Fruit fly (Drosophila melanogaster) S2 (cell line): ENCODE results near the gene Bsg.

Source experiments
- CG8478 ChIP-seq: fragments of >200 bp; optimal IDR thresholded peaks from 2 replicates; lab custom pipeline; 2018
- CTCF ChIP-seq, 2 experiments: fragments of >200 bp; optimal IDR thresholded peaks; 2 replicates each; lab custom pipeline; 2018

DNA sequence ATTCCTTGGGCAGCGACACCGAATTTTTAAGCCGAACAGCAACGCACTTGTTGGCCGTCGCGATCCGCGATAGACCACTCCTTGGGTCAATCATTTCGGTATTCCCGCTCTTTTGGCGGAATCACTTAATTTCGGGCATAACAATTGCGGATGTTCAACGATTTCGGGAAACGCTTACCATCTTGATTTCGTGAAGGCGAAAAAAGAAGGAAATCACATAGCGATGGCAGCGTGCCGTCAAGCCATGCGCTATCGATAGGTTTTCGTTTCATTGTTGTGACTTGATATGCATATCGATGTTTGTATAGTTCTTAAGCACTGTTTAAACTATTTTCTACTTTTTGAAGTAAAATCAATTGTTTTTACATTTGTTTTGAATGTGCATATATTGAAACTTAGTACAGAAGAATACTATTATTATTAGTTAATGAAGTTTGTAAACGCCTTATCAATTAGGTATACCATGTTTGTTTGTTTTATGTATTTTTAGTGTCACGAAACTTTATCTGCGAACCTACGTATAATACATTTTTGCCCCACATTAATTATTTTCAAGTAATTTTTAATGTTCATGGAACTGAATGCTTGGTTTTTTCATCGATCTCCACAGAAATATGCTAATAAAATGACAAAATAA is 40.5 kb upstream of the Bsg start, which contains the start of gene RpL36A:
- TF ChIP-seq CTCF (optimal IDR thresholded peaks at IDR 0.05; lab: Kevin White, UChicago) (peak in 1 of 2 experiments; percentile 19), CG8478 (no peak)
